Worm (Caenorhabditis elegans): Measurements from ENCODE around the gene F37B12.1.

F37B12.1 gene

ce11 chrII:8989444-8989843 lies 39.6 kb downstream of the F37B12.1 start, which contains the start of gene C18E9.9:
Gene C18E9.9, minus strand, starts transcription at chrII:8989544.
- TF ChIP-seq mep-1 (tag; optimal IDR thresholded peaks at IDR 0.05) (no peak), drap-1 (GFP tag; optimal IDR thresholded peaks at IDR 0.05) (no peak), lin-13 (tag; optimal IDR thresholded peaks at IDR 0.05) (no peak), ceh-39 (tag; optimal IDR thresholded peaks at IDR 0.05) (no peak), lsy-2 (tag; optimal IDR thresholded peaks at IDR 0.05) (no peak), nhr-12 (tag; optimal IDR thresholded peaks at IDR 0.05) (no peak), M03D4.4 (tag; optimal IDR thresholded peaks at IDR 0.05) (no peak), hlh-1 (tag; optimal IDR thresholded peaks at IDR 0.05) (no peak), blmp-1 (tag; optimal IDR thresholded peaks at IDR 0.05) (no peak), unc-39 (tag; optimal IDR thresholded peaks at IDR 0.05) (no peak), lin-32 (GFP tag; optimal IDR thresholded peaks at IDR 0.05) (no peak), flh-1 (GFP tag; optimal IDR thresholded peaks at IDR 0.05) (no peak), snpc-4 (tag; optimal IDR thresholded peaks at IDR 0.05) (no peak), ceh-83 (GFP tag; optimal IDR thresholded peaks at IDR 0.05) (no peak), pha-4 (tag; optimal IDR thresholded peaks at IDR 0.05) (no peak), nhr-237 (tag; optimal IDR thresholded peaks at IDR 0.05) (no peak), nhr-76 (tag; optimal IDR thresholded peaks at IDR 0.05) (no peak), nhr-28 (tag; optimal IDR thresholded peaks at IDR 0.05) (no peak)

ce11 chrII:8987962-8988361 lies 41.1 kb downstream of the F37B12.1 start, which contains the start of gene C18E9.8:
Gene C18E9.8, minus strand, starts transcription at chrII:8988062.
- no peak for TF ChIP-seq ceh-43 (GFP tag; optimal IDR thresholded peaks at IDR 0.05)
- TF ChIP-seq ham-2 (GFP tag; optimal IDR thresholded peaks at IDR 0.05) = no peak
- TF ChIP-seq flh-1 (GFP tag; optimal IDR thresholded peaks at IDR 0.05) = no peak
- TF ChIP-seq mab-5 (tag; optimal IDR thresholded peaks at IDR 0.05) = no peak
- no peak for TF ChIP-seq lsy-2 (tag; optimal IDR thresholded peaks at IDR 0.05)
- no peak for TF ChIP-seq pha-4 (tag; optimal IDR thresholded peaks at IDR 0.05)
- TF ChIP-seq unc-120 (tag; optimal IDR thresholded peaks at IDR 0.05; ENCODE audit: poor library complexity, severe bottlenecking) = no peak
- TF ChIP-seq ceh-83 (GFP tag; optimal IDR thresholded peaks at IDR 0.05) = no peak
- no peak for TF ChIP-seq unc-62 (GFP tag; optimal IDR thresholded peaks at IDR 0.05)
- TF ChIP-seq snpc-4 (tag; optimal IDR thresholded peaks at IDR 0.05) = no peak
- no peak for TF ChIP-seq nhr-28 (tag; optimal IDR thresholded peaks at IDR 0.05)
- no peak for TF ChIP-seq ces-1 (GFP tag; optimal IDR thresholded peaks at IDR 0.05)
- no peak for TF ChIP-seq tbx-8 (GFP tag; optimal IDR thresholded peaks at IDR 0.05)
- TF ChIP-seq unc-39 (tag; optimal IDR thresholded peaks at IDR 0.05) = no peak
- no peak for TF ChIP-seq bed-3 (GFP tag; optimal IDR thresholded peaks at IDR 0.05)
- no peak for TF ChIP-seq zip-8 (tag; optimal IDR thresholded peaks at IDR 0.05)
- TF ChIP-seq blmp-1 (tag; optimal IDR thresholded peaks at IDR 0.05) = no peak

ce11 chrII:8982683-8983082 lies 46.4 kb downstream of the F37B12.1 start, which contains the start of gene C18E9.7:
Gene C18E9.7, minus strand, starts transcription at chrII:8982783.
- no peak for TF ChIP-seq drap-1 (GFP tag; optimal IDR thresholded peaks at IDR 0.05)
- no peak for TF ChIP-seq lin-32 (GFP tag; optimal IDR thresholded peaks at IDR 0.05)
- no peak for TF ChIP-seq lsy-2 (tag; optimal IDR thresholded peaks at IDR 0.05)
- no peak for TF ChIP-seq nhr-2 (tag; optimal IDR thresholded peaks at IDR 0.05)
- no peak for TF ChIP-seq pha-4 (tag; optimal IDR thresholded peaks at IDR 0.05)
- TF ChIP-seq unc-120 (tag; optimal IDR thresholded peaks at IDR 0.05; ENCODE audit: poor library complexity, severe bottlenecking) = no peak
- TF ChIP-seq ceh-43 (GFP tag; optimal IDR thresholded peaks at IDR 0.05) = no peak
- TF ChIP-seq tbx-8 (GFP tag; optimal IDR thresholded peaks at IDR 0.05) = no peak
- TF ChIP-seq lin-13 (tag; optimal IDR thresholded peaks at IDR 0.05) = no peak
- TF ChIP-seq unc-39 (tag; optimal IDR thresholded peaks at IDR 0.05) = no peak
